Worm (Caenorhabditis elegans): ENCODE measurements around the gene sor-3.

- no peak for TF ChIP-seq W03F9.2 (tag; optimal IDR thresholded peaks at IDR 0.05)
- no peak for TF ChIP-seq him-1 (tag; optimal IDR thresholded peaks at IDR 0.05)
These were observed 29.3 kb downstream of the sor-3 start, which contains the start of gene ife-2 for ce11 chrX:382692-383091.
